Fruit fly (Drosophila melanogaster) whole organism, prepupa: ENCODE measurements around the gene ctrip.

Source experiments
- CG10631 ChIP-seq: fragments of 200-800 bp; sonication (Bioruptor generic); optimal IDR thresholded peaks from 2 replicates; lab custom pipeline; 2016; ENCODE audit warnings: missing biosample characterization, missing genetic modification characterization
- CG10669 ChIP-seq: fragments of 200-800 bp; sonication (Bioruptor generic); optimal IDR thresholded peaks from 3 replicates; lab custom pipeline; 2018; ENCODE audit warnings: missing biosample characterization, mild to moderate bottlenecking, missing genetic modification characterization, moderate library complexity
- CG11762 ChIP-seq: fragments of 200-800 bp; sonication (Bioruptor generic); optimal IDR thresholded peaks from 3 replicates; lab custom pipeline; 2016; ENCODE audit warnings: missing biosample characterization, missing genetic modification characterization; ENCODE audit not compliant: insufficient read depth
- CG11902 ChIP-seq: fragments of 200-800 bp; sonication (Bioruptor generic); optimal IDR thresholded peaks from 3 replicates; lab custom pipeline; 2016; ENCODE audit warnings: missing biosample characterization, missing genetic modification characterization
- CG15336 ChIP-seq: fragments of 200-800 bp; sonication (Bioruptor generic); IDR thresholded peaks from 2 replicates; pipeline ENCODE4 v1.3.6; 2022; ENCODE audit warnings: missing biosample characterization, missing genetic modification characterization
- CG3032 ChIP-seq: fragments of 200-800 bp; optimal IDR thresholded peaks from 2 replicates; lab custom pipeline; 2019; ENCODE audit warnings: missing biosample characterization, mild to moderate bottlenecking, missing genetic modification characterization, moderate library complexity
- CG31627 ChIP-seq: fragments of 200-800 bp; sonication (Bioruptor generic); optimal IDR thresholded peaks from 3 replicates; lab custom pipeline; 2016; ENCODE audit warnings: missing biosample characterization, missing genetic modification characterization
- CG34406 ChIP-seq: fragments of 200-800 bp; sonication (Bioruptor generic); optimal IDR thresholded peaks from 3 replicates; lab custom pipeline; 2016; ENCODE audit warnings: missing biosample characterization, missing genetic modification characterization
- CG3919 ChIP-seq: fragments of 200-800 bp; sonication (Bioruptor generic); optimal IDR thresholded peaks from 3 replicates; lab custom pipeline; 2016; ENCODE audit warnings: missing biosample characterization, missing genetic modification characterization
- CG6163 ChIP-seq: fragments of 200-800 bp; sonication (Bioruptor generic); IDR thresholded peaks from 3 replicates; pipeline ENCODE4 v1.3.6; 2022; ENCODE audit warnings: missing biosample characterization, missing genetic modification characterization
- CG6792 ChIP-seq: fragments of 200-800 bp; sonication (Bioruptor generic); optimal IDR thresholded peaks from 3 replicates; lab custom pipeline; 2016; ENCODE audit warnings: missing biosample characterization, missing genetic modification characterization
- CG6808 ChIP-seq: fragments of 200-800 bp; sonication (Bioruptor generic); optimal IDR thresholded peaks from 3 replicates; lab custom pipeline; 2017; ENCODE audit warnings: missing biosample characterization, missing genetic modification characterization, mild to moderate bottlenecking, moderate library complexity, missing genetic modification reagents
- CG6854 ChIP-seq: fragments of 200-800 bp; sonication (Bioruptor generic); optimal IDR thresholded peaks from 2 replicates; lab custom pipeline; 2017; ENCODE audit warnings: missing biosample characterization, mild to moderate bottlenecking, missing genetic modification characterization
- CG7368 ChIP-seq: fragments of 200-800 bp; sonication (Bioruptor generic); optimal IDR thresholded peaks from 3 replicates; lab custom pipeline; 2016; ENCODE audit warnings: missing biosample characterization, missing genetic modification characterization
- CG8119 ChIP-seq: fragments of 200-800 bp; sonication (Bioruptor generic); IDR thresholded peaks from 3 replicates; pipeline ENCODE4 v1.3.6; 2022; ENCODE audit warnings: missing biosample characterization, missing genetic modification characterization
- CG8632 ChIP-seq: fragments of 200-800 bp; sonication (Bioruptor generic); optimal IDR thresholded peaks from 3 replicates; lab custom pipeline; 2016; ENCODE audit warnings: missing biosample characterization, missing genetic modification characterization
- Eip93F ChIP-seq: fragments of 200-800 bp; sonication (Bioruptor generic); optimal IDR thresholded peaks from 2 replicates; lab custom pipeline; 2016; ENCODE audit warnings: missing biosample characterization, mild to moderate bottlenecking, missing genetic modification characterization
- Ets21C ChIP-seq: fragments of 200-800 bp; sonication (Bioruptor generic); optimal IDR thresholded peaks from 3 replicates; lab custom pipeline; 2016; ENCODE audit warnings: missing biosample characterization, missing genetic modification characterization
- Ets96B ChIP-seq: fragments of 200-800 bp; optimal IDR thresholded peaks from 2 replicates; lab custom pipeline; 2019; ENCODE audit warnings: missing biosample characterization, mild to moderate bottlenecking, missing genetic modification characterization, moderate library complexity
- Gug ChIP-seq: fragments of 200-800 bp; sonication (Bioruptor generic); IDR thresholded peaks from 2 replicates; pipeline ENCODE4 v1.3.6; 2022; ENCODE audit warnings: missing biosample characterization, missing genetic modification characterization
- Hr38 ChIP-seq: sonication (Bioruptor generic); optimal IDR thresholded peaks from 2 replicates; lab custom pipeline; 2016; ENCODE audit warnings: missing biosample characterization, missing genetic modification characterization
- Hr39 ChIP-seq: fragments of 200-800 bp; sonication (Bioruptor generic); optimal IDR thresholded peaks from 2 replicates; lab custom pipeline; 2016; ENCODE audit warnings: missing biosample characterization, missing genetic modification characterization
- Hr4 ChIP-seq: fragments of 200-800 bp; sonication (Bioruptor generic); optimal IDR thresholded peaks from 3 replicates; lab custom pipeline; 2016; ENCODE audit warnings: missing biosample characterization, missing genetic modification characterization
- Lpt ChIP-seq: fragments of 200-800 bp; sonication (Bioruptor generic); optimal IDR thresholded peaks from 3 replicates; lab custom pipeline; 2016; ENCODE audit warnings: missing biosample characterization, missing genetic modification characterization
- OdsH ChIP-seq: fragments of 200-800 bp; sonication (Bioruptor generic); optimal IDR thresholded peaks from 3 replicates; lab custom pipeline; 2016; ENCODE audit warnings: missing biosample characterization, missing genetic modification characterization
- Smox ChIP-seq: fragments of 200-800 bp; sonication (Bioruptor generic); optimal IDR thresholded peaks from 3 replicates; lab custom pipeline; 2016; ENCODE audit warnings: missing biosample characterization, missing genetic modification characterization
- Sox102F ChIP-seq: fragments of 200-800 bp; sonication (Bioruptor generic); optimal IDR thresholded peaks from 2 replicates; lab custom pipeline; 2016; ENCODE audit warnings: missing biosample characterization, mild to moderate bottlenecking, missing genetic modification characterization
- Sox15 ChIP-seq: fragments of 200-800 bp; sonication (Bioruptor generic); optimal IDR thresholded peaks from 3 replicates; lab custom pipeline; 2016; ENCODE audit warnings: missing biosample characterization, missing genetic modification characterization
- achi ChIP-seq: fragments of 200-800 bp; sonication (Bioruptor generic); optimal IDR thresholded peaks from 3 replicates; lab custom pipeline; 2016; ENCODE audit warnings: missing biosample characterization, missing genetic modification characterization
- cyc ChIP-seq: fragments of 200-800 bp; sonication (Bioruptor generic); optimal IDR thresholded peaks from 3 replicates; lab custom pipeline; 2016; ENCODE audit warnings: missing biosample characterization, missing genetic modification characterization
- dac ChIP-seq: fragments of 200-800 bp; sonication (Bioruptor generic); optimal IDR thresholded peaks from 2 replicates; lab custom pipeline; 2017; ENCODE audit warnings: missing biosample characterization, mild to moderate bottlenecking, missing genetic modification characterization
- dsx ChIP-seq: fragments of 200-800 bp; optimal IDR thresholded peaks from 3 replicates; lab custom pipeline; 2019; ENCODE audit warnings: missing biosample characterization, mild to moderate bottlenecking, missing genetic modification characterization, moderate library complexity; ENCODE audit not compliant: poor library complexity, severe bottlenecking
- eg ChIP-seq: fragments of 200-800 bp; sonication (Bioruptor generic); IDR thresholded peaks from 3 replicates; pipeline ENCODE4 v1.3.6; 2022; ENCODE audit warnings: missing biosample characterization, missing genetic modification characterization
- esn ChIP-seq: fragments of 200-800 bp; sonication (Bioruptor generic); optimal IDR thresholded peaks from 2 replicates; lab custom pipeline; 2016; ENCODE audit warnings: missing biosample characterization, mild to moderate bottlenecking, missing genetic modification characterization, moderate library complexity
- fd59A ChIP-seq: fragments of 200-800 bp; sonication (Bioruptor generic); optimal IDR thresholded peaks from 2 replicates; lab custom pipeline; 2017; ENCODE audit warnings: missing biosample characterization, mild to moderate bottlenecking, missing genetic modification characterization, missing genetic modification reagents
- lz ChIP-seq: fragments of 200-800 bp; sonication (Bioruptor generic); optimal IDR thresholded peaks from 3 replicates; lab custom pipeline; 2016; ENCODE audit warnings: missing biosample characterization, missing genetic modification characterization
- pdm3 ChIP-seq: fragments of 200-800 bp; sonication (Bioruptor generic); optimal IDR thresholded peaks from 3 replicates; lab custom pipeline; 2016; ENCODE audit warnings: missing biosample characterization, missing genetic modification characterization
- svp ChIP-seq: fragments of 200-800 bp; sonication (Bioruptor generic); peaks from one replicate; lab custom pipeline; 2016; ENCODE audit warnings: missing biosample characterization, missing genetic modification characterization
- topi ChIP-seq: fragments of 200-800 bp; sonication (Bioruptor generic); optimal IDR thresholded peaks from 3 replicates; lab custom pipeline; 2016; ENCODE audit warnings: missing biosample characterization, missing genetic modification characterization
- vri ChIP-seq: fragments of 200-800 bp; sonication (Bioruptor generic); optimal IDR thresholded peaks from 3 replicates; lab custom pipeline; 2016; ENCODE audit warnings: missing biosample characterization, mild to moderate bottlenecking, missing genetic modification characterization

The ctrip gene

dm6 chr3R:4804126-4804649, 7.7 kb downstream of the ctrip start (continued):
- TF ChIP-seq CG3032, result no peak
- no peak for TF ChIP-seq CG7368 (GFP tag; lab: Kevin White, UChicago)
- no peak for TF ChIP-seq CG6808 (GFP tag; lab: Kevin White, UChicago)
- TF ChIP-seq svp (GFP tag; lab: Kevin White, UChicago), result no peak
- no peak for TF ChIP-seq Ets21C (GFP tag; lab: Kevin White, UChicago)
- peak; percentile 30; the same call in 1 of the 3 replicates for TF ChIP-seq CG8119 (GFP tag; lab: Robert Waterston, UW)
- no peak for TF ChIP-seq CG31627 (GFP tag; lab: Kevin White, UChicago)
- no peak for TF ChIP-seq pdm3 (GFP tag; lab: Kevin White, UChicago)
- no peak for TF ChIP-seq CG15336 (GFP tag; lab: Robert Waterston, UW)
- no peak for TF ChIP-seq CG34406
- TF ChIP-seq, all 60 proteins: peak for 5

- TF ChIP-seq dac (GFP tag; lab: Kevin White, UChicago), result no peak
- TF ChIP-seq Eip93F, result no peak
- TF ChIP-seq CG6792, result no peak
- TF ChIP-seq vri (GFP tag; lab: Kevin White, UChicago), result no peak
- TF ChIP-seq CG15336 (GFP tag; lab: Robert Waterston, UW), result no peak
- TF ChIP-seq CG3919, result no peak
- no peak for TF ChIP-seq Ets96B
- no peak for TF ChIP-seq eg (GFP tag; lab: Robert Waterston, UW)
These were observed 13.9 kb downstream of the ctrip start for dm6 chr3R:4798025-4798424.

dm6 chr3R:4797585-4797984, 14.3 kb downstream of the ctrip start:
- TF ChIP-seq Hr39 (GFP tag; lab: Kevin White, UChicago), result no peak
- no peak for TF ChIP-seq Gug
- no peak for TF ChIP-seq Sox15 (GFP tag; lab: Kevin White, UChicago)
- no peak for TF ChIP-seq Ets96B
- no peak for TF ChIP-seq CG7368 (GFP tag; lab: Kevin White, UChicago)

dm6 chr3R:4784622-4785021, 27.3 kb downstream of the ctrip start, which contains the start of gene Ccdc39:
Ccdc39 (minus strand) TSS chr3R:4784722.
- TF ChIP-seq Ets96B, result no peak
- no peak for TF ChIP-seq CG6808 (GFP tag; lab: Kevin White, UChicago)
- no peak for TF ChIP-seq Smox (GFP tag; lab: Kevin White, UChicago)
- TF ChIP-seq CG15336 (GFP tag; lab: Robert Waterston, UW), result no peak
- TF ChIP-seq esn (GFP tag; lab: Kevin White, UChicago), result no peak
- TF ChIP-seq lz (GFP tag; lab: Kevin White, UChicago), result no peak
- no peak for TF ChIP-seq cyc (GFP tag; lab: Kevin White, UChicago)
- no peak for TF ChIP-seq CG11902 (GFP tag; lab: Kevin White, UChicago)
- no peak for TF ChIP-seq Sox15 (GFP tag; lab: Kevin White, UChicago)
- no peak for TF ChIP-seq Lpt (GFP tag; lab: Kevin White, UChicago)
- TF ChIP-seq topi, result no peak
- no peak for TF ChIP-seq Hr4
- TF ChIP-seq, all 60 proteins: peak for 0

- TF ChIP-seq vri (GFP tag; lab: Kevin White, UChicago) (no peak), Gug (no peak), CG10669 (GFP tag; lab: Kevin White, UChicago) (no peak), CG8632 (GFP tag; lab: Kevin White, UChicago) (no peak), CG11762 (GFP tag; lab: Kevin White, UChicago) (no peak), CG3919 (no peak), Hr38 (GFP tag; lab: Kevin White, UChicago) (no peak), topi (no peak)
These were observed 31.2 kb downstream of the ctrip start for dm6 chr3R:4780721-4781120.

- TF ChIP-seq Sox102F (GFP tag; lab: Kevin White, UChicago) (no peak), dsx (GFP tag; lab: Kevin White, UChicago) (no peak), OdsH (GFP tag; lab: Kevin White, UChicago) (no peak), CG31627 (GFP tag; lab: Kevin White, UChicago) (no peak), CG6792 (no peak), CG6854 (no peak), pdm3 (GFP tag; lab: Kevin White, UChicago) (no peak), CG7368 (GFP tag; lab: Kevin White, UChicago) (no peak), achi (GFP tag; lab: Kevin White, UChicago) (no peak), CG6808 (GFP tag; lab: Kevin White, UChicago) (no peak), vri (GFP tag; lab: Kevin White, UChicago) (no peak), CG10631 (GFP tag; lab: Kevin White, UChicago) (no peak), fd59A (GFP tag; lab: Kevin White, UChicago) (no peak), CG6163 (GFP tag; lab: Robert Waterston, UW) (no peak), cyc (GFP tag; lab: Kevin White, UChicago) (no peak)
These were observed 31.6 kb downstream of the ctrip start, which contains the start of gene CG14655 for dm6 chr3R:4780262-4780661. CG14655 (minus strand) TSS chr3R:4780302.
